Worm (Caenorhabditis elegans): ENCODE data around the gene set-1.

- no peak for TF ChIP-seq snpc-4 (tag; optimal IDR thresholded peaks at IDR 0.05)
- TF ChIP-seq sem-2 (GFP tag; optimal IDR thresholded peaks at IDR 0.05), result no peak
- no peak for TF ChIP-seq lin-13 (tag; optimal IDR thresholded peaks at IDR 0.05)
- TF ChIP-seq unc-62 (GFP tag; optimal IDR thresholded peaks at IDR 0.05), result no peak
- no peak for TF ChIP-seq nhr-76 (tag; optimal IDR thresholded peaks at IDR 0.05)
- no peak for TF ChIP-seq zip-8 (tag; optimal IDR thresholded peaks at IDR 0.05)
- TF ChIP-seq sptf-1 (tag; optimal IDR thresholded peaks at IDR 0.05), result no peak
- no peak for TF ChIP-seq lsy-2 (tag; optimal IDR thresholded peaks at IDR 0.05)
- TF ChIP-seq flh-1 (GFP tag; optimal IDR thresholded peaks at IDR 0.05), result no peak
- TF ChIP-seq nhr-12 (tag; optimal IDR thresholded peaks at IDR 0.05), result no peak
- no peak for TF ChIP-seq nhr-237 (tag; optimal IDR thresholded peaks at IDR 0.05)
- TF ChIP-seq mep-1 (tag; optimal IDR thresholded peaks at IDR 0.05), result no peak
- TF ChIP-seq blmp-1 (tag; optimal IDR thresholded peaks at IDR 0.05), result no peak
Observed at ce11 chrIII:6432939-6433338, 19.2 kb downstream of the set-1 start, which contains the start of gene vps-16.

All from whole organism, mixed stage, embryonic.